Worm (Caenorhabditis elegans) whole organism, early embryonic: ENCODE measurements around the gene R13H4.5.

Experiments used
- B0310.2 ChIP-seq: sonication (generic microtip); optimal IDR thresholded peaks from 2 replicates; lab custom pipeline; 2016; ENCODE audit warnings: mild to moderate bottlenecking, missing genetic modification characterization, missing compliant biosample characterization
- F13C5.2 ChIP-seq: sonication (generic microtip); optimal IDR thresholded peaks from 2 replicates; lab custom pipeline; 2017; ENCODE audit warnings: mild to moderate bottlenecking, missing genetic modification characterization, inconsistent platforms, missing compliant biosample characterization
- aly-1 ChIP-seq: sonication (generic microtip); optimal IDR thresholded peaks from 2 replicates; lab custom pipeline; 2016; ENCODE audit warnings: missing genetic modification characterization, missing compliant biosample characterization
- ama-1 ChIP-seq: fragments of 150-350 bp; optimal IDR thresholded peaks from 2 replicates; lab custom pipeline; 2014
- ceh-13 ChIP-seq: fragments of 200-800 bp; sonication (Bioruptor generic); optimal IDR thresholded peaks from 2 replicates; lab custom pipeline; 2018; ENCODE audit warnings: mild to moderate bottlenecking, missing genetic modification characterization, missing compliant biosample characterization
- ceh-36 ChIP-seq: sonication (generic microtip); optimal IDR thresholded peaks from 2 replicates; lab custom pipeline; 2016; ENCODE audit warnings: missing genetic modification characterization, inconsistent platforms, missing compliant biosample characterization
- ets-7 ChIP-seq: sonication (generic microtip); optimal IDR thresholded peaks from 2 replicates; lab custom pipeline; 2016; ENCODE audit warnings: missing genotype, missing genetic modification characterization, missing compliant biosample characterization
- hmbx-1 ChIP-seq: sonication (generic microtip); optimal IDR thresholded peaks from 2 replicates; lab custom pipeline; 2016; ENCODE audit warnings: mild to moderate bottlenecking, missing genetic modification characterization, missing compliant biosample characterization
- hmg-4 ChIP-seq: fragments of 200-800 bp; sonication (Bioruptor generic); optimal IDR thresholded peaks from 2 replicates; lab custom pipeline; 2018; ENCODE audit warnings: mild to moderate bottlenecking, missing genetic modification characterization, missing compliant biosample characterization
- hnd-1 ChIP-seq: sonication (generic microtip); optimal IDR thresholded peaks from 2 replicates; lab custom pipeline; 2016; ENCODE audit warnings: missing genetic modification characterization, missing compliant biosample characterization
- sea-1 ChIP-seq: fragments of 200-800 bp; sonication (Bioruptor generic); conservative IDR thresholded peaks from 2 replicates; pipeline ENCODE4 v1.3.6; 2022; ENCODE audit warnings: missing genetic modification characterization, missing compliant biosample characterization
- tbx-11 ChIP-seq: fragments of 200-800 bp; sonication (Bioruptor generic); IDR thresholded peaks from 2 replicates; pipeline ENCODE4 v1.3.6; 2022; ENCODE audit warnings: missing genetic modification characterization, missing compliant biosample characterization
- tbx-37 ChIP-seq: fragments of 200-800 bp; sonication (Bioruptor generic); conservative IDR thresholded peaks from 2 replicates; pipeline ENCODE4 v1.3.6; 2022; ENCODE audit warnings: missing genetic modification reagents, missing genetic modification characterization, missing compliant biosample characterization
- tra-4 ChIP-seq: sonication (generic microtip); optimal IDR thresholded peaks from 2 replicates; lab custom pipeline; 2017; ENCODE audit warnings: missing genetic modification characterization, missing compliant biosample characterization

ce11 chrV:11885939-11886338 is 25.5 kb downstream of the R13H4.5 start:
- TF ChIP-seq ceh-13 (GFP tag; lab: Kevin White, UChicago) (no peak), ama-1 (no peak), tbx-37 (no peak), F13C5.2 (tag; lab: Kevin White, UChicago) (no peak), aly-1 (tag; lab: Kevin White, UChicago) (no peak), hmg-4 (no peak), tra-4 (tag; lab: Kevin White, UChicago) (no peak), ceh-36 (no peak), hmbx-1 (tag; lab: Kevin White, UChicago) (no peak), ets-7 (no peak), sea-1 (no peak), B0310.2 (no peak), tbx-11 (GFP tag; lab: Robert Waterston, UW) (no peak), hnd-1 (tag; lab: Kevin White, UChicago) (no peak)
